Worm (Caenorhabditis elegans) whole organism, young adult: ENCODE measurements around the gene unc-80.

Source experiments
- B0261.1 ChIP-seq: sonication (generic microtip); optimal IDR thresholded peaks from 2 replicates; lab custom pipeline; 2016; ENCODE audit warnings: mild to moderate bottlenecking, missing genetic modification characterization, moderate library complexity, missing compliant biosample characterization
- D2030.7 ChIP-seq: fragments of 200-800 bp; sonication (Bioruptor generic); IDR thresholded peaks from 2 replicates; pipeline ENCODE4 v1.3.6; 2022; ENCODE audit warnings: missing genetic modification reagents, missing genetic modification characterization, missing compliant biosample characterization
- F10E7.11 ChIP-seq: sonication (generic microtip); optimal IDR thresholded peaks from 2 replicates; lab custom pipeline; 2017; ENCODE audit warnings: mild to moderate bottlenecking, missing genetic modification characterization, moderate library complexity, missing compliant biosample characterization
- F23B12.7 ChIP-seq: sonication (generic microtip); optimal IDR thresholded peaks from 2 replicates; lab custom pipeline; 2017; ENCODE audit warnings: missing genetic modification characterization, mild to moderate bottlenecking, missing compliant biosample characterization, antibody characterized with exemption, moderate library complexity; ENCODE audit not compliant: insufficient read depth
- F33H1.4 ChIP-seq: fragments of 200-800 bp; sonication (Bioruptor generic); IDR thresholded peaks from 2 replicates; pipeline ENCODE4 v1.3.6; 2022; ENCODE audit warnings: missing genetic modification reagents, missing genetic modification characterization, missing compliant biosample characterization
- F37B4.10 ChIP-seq: fragments of 200-800 bp; sonication (Bioruptor generic); IDR thresholded peaks from 2 replicates; pipeline ENCODE4 v1.3.6; 2022; ENCODE audit warnings: missing genetic modification characterization, missing compliant biosample characterization
- T26A5.8 ChIP-seq: sonication (generic microtip); optimal IDR thresholded peaks from 2 replicates; lab custom pipeline; 2016; ENCODE audit warnings: missing genetic modification characterization, missing compliant biosample characterization
- Y56A3A.18 ChIP-seq: fragments of 200-800 bp; sonication (Bioruptor generic); IDR thresholded peaks from 2 replicates; pipeline ENCODE4 v1.3.6; 2022; ENCODE audit warnings: missing genetic modification reagents, missing genetic modification characterization, missing compliant biosample characterization
- Y95B8A.8 ChIP-seq: fragments of 200-800 bp; sonication (Bioruptor generic); IDR thresholded peaks from 2 replicates; pipeline ENCODE4 v1.3.6; 2022; ENCODE audit warnings: missing genetic modification reagents, missing genetic modification characterization, missing compliant biosample characterization
- ccch-3 ChIP-seq: fragments of 200-800 bp; sonication (Bioruptor generic); optimal IDR thresholded peaks from 2 replicates; lab custom pipeline; 2018; ENCODE audit warnings: mild to moderate bottlenecking, missing genetic modification characterization, missing compliant biosample characterization
- ceh-91 ChIP-seq: fragments of 200-800 bp; sonication (Bioruptor generic); IDR thresholded peaks from 2 replicates; pipeline ENCODE4 v1.3.6; 2022; ENCODE audit warnings: missing genetic modification reagents, missing genetic modification characterization, missing compliant biosample characterization
- dox-1 ChIP-seq: fragments of 200-800 bp; sonication (Bioruptor generic); IDR thresholded peaks from 2 replicates; pipeline ENCODE4 v1.3.6; 2022; ENCODE audit warnings: missing genetic modification reagents, missing genetic modification characterization, missing compliant biosample characterization
- ekl-4 ChIP-seq: fragments of 200-800 bp; sonication (Bioruptor generic); IDR thresholded peaks from 2 replicates; pipeline ENCODE4 v1.3.6; 2022; ENCODE audit warnings: missing genetic modification reagents, missing genetic modification characterization, missing compliant biosample characterization
- ets-4 ChIP-seq: fragments of 200-800 bp; sonication (Bioruptor generic); optimal IDR thresholded peaks from 2 replicates; lab custom pipeline; 2018; ENCODE audit warnings: mild to moderate bottlenecking, missing genetic modification characterization, missing compliant biosample characterization
- fkh-3 ChIP-seq: sonication (generic microtip); optimal IDR thresholded peaks from 2 replicates; lab custom pipeline; 2016; ENCODE audit warnings: mild to moderate bottlenecking, missing genetic modification characterization, missing compliant biosample characterization
- hlh-26 ChIP-seq: fragments of 200-800 bp; sonication (Bioruptor generic); conservative IDR thresholded peaks from 2 replicates; pipeline ENCODE4 v1.3.6; 2022; ENCODE audit warnings: missing genetic modification reagents, missing genetic modification characterization, missing compliant biosample characterization
- hmg-1.2 ChIP-seq: fragments of 200-800 bp; sonication (Bioruptor generic); IDR thresholded peaks from 2 replicates; pipeline ENCODE4 v1.3.6; 2022; ENCODE audit warnings: missing genetic modification reagents, missing genetic modification characterization, missing compliant biosample characterization
- hrde-1 ChIP-seq: sonication (generic microtip); optimal IDR thresholded peaks from 2 replicates; lab custom pipeline; 2016; ENCODE audit warnings: missing genetic modification characterization, mild to moderate bottlenecking, missing compliant biosample characterization, moderate library complexity, missing genotype, missing genetic modification reagents, borderline replicate concordance
- lag-1 ChIP-seq: fragments of 200-800 bp; sonication (Bioruptor generic); IDR thresholded peaks from 2 replicates; pipeline ENCODE4 v1.3.6; 2022; ENCODE audit warnings: missing genetic modification reagents, missing genetic modification characterization, missing compliant biosample characterization
- let-607 ChIP-seq, 2 experiments: fragments of 200-800 bp in 1 of 2; sonication (Bioruptor generic) in 1 of 2; sonication (generic microtip) in 1 of 2; optimal IDR thresholded peaks; 2 replicates each; lab custom pipeline; 2016 to 2018; ENCODE audit warnings: mild to moderate bottlenecking in 2 of 2, missing compliant biosample characterization in 2 of 2, missing genetic modification characterization in 2 of 2, moderate library complexity in 2 of 2, missing genotype in 1 of 2
- lin-26 ChIP-seq: fragments of 200-800 bp; sonication (Bioruptor generic); IDR thresholded peaks from 2 replicates; pipeline ENCODE4 v1.3.6; 2022; ENCODE audit warnings: missing genetic modification reagents, missing genetic modification characterization, missing compliant biosample characterization
- lin-54 ChIP-seq: fragments of 200-800 bp; sonication (Bioruptor generic); optimal IDR thresholded peaks from 2 replicates; lab custom pipeline; 2018; ENCODE audit warnings: mild to moderate bottlenecking, missing genetic modification characterization, missing compliant biosample characterization
- lir-1 ChIP-seq: fragments of 200-800 bp; sonication (Bioruptor generic); conservative IDR thresholded peaks from 2 replicates; pipeline ENCODE4 v1.3.6; 2022; ENCODE audit warnings: missing genetic modification reagents, missing genetic modification characterization, missing compliant biosample characterization
- madf-10 ChIP-seq: sonication (generic microtip); optimal IDR thresholded peaks from 2 replicates; lab custom pipeline; 2016; ENCODE audit warnings: mild to moderate bottlenecking, missing genetic modification characterization, missing compliant biosample characterization
- madf-3 ChIP-seq: fragments of 200-800 bp; sonication (Bioruptor generic); IDR thresholded peaks from 2 replicates; pipeline ENCODE4 v1.3.6; 2022; ENCODE audit warnings: missing genetic modification reagents, missing genetic modification characterization, missing compliant biosample characterization
- madf-8 ChIP-seq: fragments of 200-800 bp; sonication (Bioruptor generic); conservative IDR thresholded peaks from 2 replicates; pipeline ENCODE4 v1.3.6; 2022; ENCODE audit warnings: missing genetic modification reagents, missing genetic modification characterization, missing compliant biosample characterization
- mcd-1 ChIP-seq: fragments of 200-800 bp; sonication (Bioruptor generic); IDR thresholded peaks from 2 replicates; pipeline ENCODE4 v1.3.6; 2022; ENCODE audit warnings: missing genetic modification reagents, missing genetic modification characterization, missing compliant biosample characterization
- mes-4 ChIP-seq: sonication (generic microtip); optimal IDR thresholded peaks from 2 replicates; lab custom pipeline; 2016; ENCODE audit warnings: missing genotype, missing genetic modification characterization, missing compliant biosample characterization
- nhr-120 ChIP-seq: fragments of 200-800 bp; sonication (Bioruptor generic); IDR thresholded peaks from 2 replicates; pipeline ENCODE4 v1.3.6; 2022; ENCODE audit warnings: missing genetic modification characterization, missing compliant biosample characterization
- pbrm-1 ChIP-seq: fragments of 200-800 bp; sonication (Bioruptor generic); IDR thresholded peaks from 2 replicates; pipeline ENCODE4 v1.3.6; 2022; ENCODE audit warnings: missing genetic modification reagents, missing genetic modification characterization, missing compliant biosample characterization
- rcor-1 ChIP-seq: fragments of 200-800 bp; sonication (Bioruptor generic); IDR thresholded peaks from 2 replicates; pipeline ENCODE4 v1.3.6; 2022; ENCODE audit warnings: missing genetic modification reagents, missing genetic modification characterization, missing compliant biosample characterization
- rec-8 ChIP-seq, 2 experiments: sonication (generic microtip); optimal IDR thresholded peaks; 2 replicates each; lab custom pipeline; 2016; ENCODE audit warnings: mild to moderate bottlenecking in 2 of 2, missing genetic modification characterization in 2 of 2, missing genetic modification reagents in 2 of 2, missing genotype in 2 of 2, missing biosample characterization in 1 of 2, missing compliant biosample characterization in 1 of 2, moderate library complexity in 1 of 2
- rpc-1 ChIP-seq, 2 experiments: fragments of 150-350 bp in 1 of 2; sonication (generic microtip) in 1 of 2; optimal IDR thresholded peaks; 2 replicates each; lab custom pipeline; 2014 to 2018; ENCODE audit warnings: missing biosample characterization in 1 of 2, missing genetic modification characterization in 1 of 2, missing genetic modification reagents in 1 of 2, missing genotype in 1 of 2
- snpc-1.1 ChIP-seq: sonication (generic microtip); optimal IDR thresholded peaks from 2 replicates; lab custom pipeline; 2017; ENCODE audit warnings: missing genetic modification characterization, mild to moderate bottlenecking, missing compliant biosample characterization, antibody characterized with exemption, moderate library complexity, missing genotype, missing genetic modification reagents; ENCODE audit not compliant: insufficient read depth
- tbp1 ChIP-seq: fragments of 200-800 bp; sonication (Bioruptor generic); optimal IDR thresholded peaks from 2 replicates; lab custom pipeline; 2018; ENCODE audit warnings: mild to moderate bottlenecking, missing genetic modification characterization, missing compliant biosample characterization
- tlf-1 ChIP-seq: fragments of 200-800 bp; sonication (Bioruptor generic); optimal IDR thresholded peaks from 2 replicates; lab custom pipeline; 2018; ENCODE audit warnings: mild to moderate bottlenecking, missing genetic modification characterization, missing compliant biosample characterization
- xnd-1 ChIP-seq: sonication (generic microtip); optimal IDR thresholded peaks from 2 replicates; lab custom pipeline; 2016; ENCODE audit warnings: missing genotype, missing genetic modification reagents, missing genetic modification characterization, missing compliant biosample characterization
- zim-3 ChIP-seq: sonication (generic microtip); optimal IDR thresholded peaks from 2 replicates; lab custom pipeline; 2017; ENCODE audit warnings: mild to moderate bottlenecking, missing genetic modification characterization, moderate library complexity, missing compliant biosample characterization
- ztf-22 ChIP-seq: fragments of 200-800 bp; sonication (Bioruptor generic); optimal IDR thresholded peaks from 2 replicates; lab custom pipeline; 2018; ENCODE audit warnings: mild to moderate bottlenecking, missing genetic modification characterization, moderate library complexity, missing compliant biosample characterization
- ztf-25 ChIP-seq: fragments of 200-800 bp; sonication (Bioruptor generic); IDR thresholded peaks from 2 replicates; pipeline ENCODE4 v1.3.6; 2022; ENCODE audit warnings: missing genetic modification reagents, missing genetic modification characterization, missing compliant biosample characterization

unc-80 gene

ce11 chrV:20853581-20854161 lies 25.7 kb upstream of the unc-80 start, which contains the start of gene F31D4.5:
Gene F31D4.5, plus strand, starts transcription at chrV:20854071.
- no peak for TF ChIP-seq madf-3 (GFP tag; lab: Robert Waterston, UW)
- TF ChIP-seq T26A5.8 (tag; lab: Kevin White, UChicago), result no peak
- TF ChIP-seq F10E7.11, result no peak
- TF ChIP-seq hmg-1.2 (GFP tag; lab: Robert Waterston, UW), result no peak
- TF ChIP-seq mcd-1 (GFP tag; lab: Robert Waterston, UW), result no peak
- TF ChIP-seq F33H1.4, result no peak
- no peak for TF ChIP-seq mes-4 (tag; lab: Kevin White, UChicago)
- no peak for TF ChIP-seq zim-3
- no peak for TF ChIP-seq lag-1 (GFP tag; lab: Robert Waterston, UW)
- no peak for TF ChIP-seq lir-1 (GFP tag; lab: Robert Waterston, UW)
- no peak for TF ChIP-seq xnd-1 (tag; lab: Kevin White, UChicago)
- TF ChIP-seq F23B12.7, result no peak
- TF ChIP-seq rpc-1 (optimal IDR thresholded peaks at IDR 0.05; lab: Kevin White, UChicago), result no peak
- TF ChIP-seq rpc-1 (tag; optimal IDR thresholded peaks at IDR 0.05; lab: Kevin White, UChicago), result no peak
- TF ChIP-seq hlh-26, result no peak
- TF ChIP-seq lin-54, result no peak
- TF ChIP-seq lin-26, result no peak
- no peak for TF ChIP-seq rec-8 (tag; optimal IDR thresholded peaks at IDR 0.05; lab: Kevin White, UChicago)
- TF ChIP-seq ceh-91 (GFP tag; lab: Robert Waterston, UW), result no peak

ce11 chrV:20861080-20861479 lies 18.3 kb upstream of the unc-80 start, which contains the start of gene try-4:
Gene try-4, minus strand, starts transcription at chrV:20861153.
- TF ChIP-seq D2030.7, result no peak
- TF ChIP-seq nhr-120 (GFP tag; lab: Robert Waterston, UW), result no peak
- no peak for TF ChIP-seq fkh-3
- no peak for TF ChIP-seq ekl-4 (GFP tag; lab: Robert Waterston, UW)
- TF ChIP-seq F37B4.10 (GFP tag; lab: Robert Waterston, UW), result no peak
- TF ChIP-seq madf-10 (tag; lab: Kevin White, UChicago), result no peak
- TF ChIP-seq Y56A3A.18 (GFP tag; lab: Robert Waterston, UW), result no peak
- TF ChIP-seq F23B12.7, result no peak
- TF ChIP-seq madf-8 (GFP tag; lab: Robert Waterston, UW), result no peak
- TF ChIP-seq pbrm-1 (GFP tag; lab: Robert Waterston, UW), result no peak
- no peak for TF ChIP-seq mes-4 (tag; lab: Kevin White, UChicago)
- TF ChIP-seq tlf-1, result no peak
- no peak for TF ChIP-seq ztf-25 (GFP tag; lab: Robert Waterston, UW)
- TF ChIP-seq snpc-1.1, result no peak
- TF ChIP-seq rcor-1 (GFP tag; lab: Robert Waterston, UW), result no peak
- no peak for TF ChIP-seq B0261.1 (tag; lab: Kevin White, UChicago)
- TF ChIP-seq, all 124 proteins: peak for 0

- TF ChIP-seq nhr-120 (GFP tag; lab: Robert Waterston, UW) (no peak), let-607 (tag; optimal IDR thresholded peaks at IDR 0.05; lab: Kevin White, UChicago) (no peak), hrde-1 (tag; lab: Kevin White, UChicago) (no peak), ccch-3 (no peak), ztf-22 (GFP tag; lab: Kevin White, UChicago) (no peak), ets-4 (GFP tag; lab: Kevin White, UChicago) (no peak), tbp1 (no peak), D2030.7 (no peak), Y95B8A.8 (GFP tag; lab: Robert Waterston, UW) (no peak), dox-1 (GFP tag; lab: Robert Waterston, UW) (no peak)
- TF ChIP-seq, all 124 proteins: peak for 0
These were observed 16.7 kb upstream of the unc-80 start, which contains the start of gene twk-35 for ce11 chrV:20862681-20863080. Gene twk-35, plus strand, starts transcription at chrV:20862981.
